Worm (Caenorhabditis elegans) whole organism, L4 larva: ENCODE data around the gene lec-11.
A peak's percentile ranks its signal among the peaks of the same experiment; 100 is the strongest.
"Not testable (repeated sequence)": the region's sequence is repeated elsewhere in the genome, so short reads cannot be mapped to it uniquely, and the experiment has no call there.

Source experiments
- F37D6.2 ChIP-seq: sonication (generic microtip); optimal IDR thresholded peaks from 2 replicates; lab custom pipeline; 2016; ENCODE audit warnings: mild to moderate bottlenecking, missing genetic modification characterization, missing compliant biosample characterization
- R02D3.7 ChIP-seq: fragments of 150-350 bp; sonication (generic microtip); optimal IDR thresholded peaks from 3 replicates; lab custom pipeline; 2014; ENCODE audit warnings: missing biosample characterization, missing genetic modification characterization
- T26A8.4 ChIP-seq: fragments of 200-800 bp; sonication (Bioruptor generic); IDR thresholded peaks from 2 replicates; pipeline ENCODE4 v1.3.6; 2022; ENCODE audit warnings: missing genetic modification characterization, missing compliant biosample characterization
- ama-1 ChIP-seq: fragments of 150-350 bp; optimal IDR thresholded peaks from 2 replicates; lab custom pipeline; 2014; ENCODE audit warnings: inconsistent platforms, mixed read lengths
- arid-1 ChIP-seq: fragments of 200-800 bp; sonication (Bioruptor generic); conservative IDR thresholded peaks from 2 replicates; pipeline ENCODE4 v1.3.6; 2022; ENCODE audit warnings: missing genetic modification reagents, missing genetic modification characterization, missing compliant biosample characterization
- ceh-62 ChIP-seq: sonication (generic microtip); optimal IDR thresholded peaks from 2 replicates; lab custom pipeline; 2017; ENCODE audit warnings: missing biosample characterization, missing genetic modification characterization
- cey-2 ChIP-seq: sonication (generic microtip); optimal IDR thresholded peaks from 3 replicates; lab custom pipeline; 2017; ENCODE audit warnings: missing genetic modification characterization, mild to moderate bottlenecking, missing compliant biosample characterization, antibody characterized with exemption, borderline replicate concordance; ENCODE audit not compliant: insufficient read depth
- daf-16 ChIP-seq, 3 experiments: sonication (generic microtip); optimal IDR thresholded peaks; 2 replicates each; lab custom pipeline; 2016 to 2017; ENCODE audit warnings: missing genetic modification characterization in 3 of 3, missing genetic modification reagents in 3 of 3, mild to moderate bottlenecking in 2 of 3, missing compliant biosample characterization in 2 of 3, missing biosample characterization in 1 of 3, moderate library complexity in 1 of 3
- dmd-8 ChIP-seq: fragments of 200-800 bp; sonication (Bioruptor generic); IDR thresholded peaks from 2 replicates; pipeline ENCODE4 v1.3.6; 2022; ENCODE audit warnings: missing genetic modification characterization, missing compliant biosample characterization
- dmd-9 ChIP-seq: fragments of 200-800 bp; sonication (Bioruptor generic); IDR thresholded peaks from 2 replicates; pipeline ENCODE4 v1.3.6; 2022; ENCODE audit warnings: missing genetic modification reagents, missing genetic modification characterization, missing compliant biosample characterization
- dpl-1 ChIP-seq: fragments of 150-350 bp; optimal IDR thresholded peaks from 2 replicates; lab custom pipeline; 2014; ENCODE audit warnings: missing biosample characterization, missing genetic modification reagents, missing genetic modification characterization
- dve-1 ChIP-seq: sonication (generic microtip); optimal IDR thresholded peaks from 2 replicates; lab custom pipeline; 2017; ENCODE audit warnings: antibody characterized with exemption, mild to moderate bottlenecking, missing genetic modification characterization, missing compliant biosample characterization; ENCODE audit not compliant: insufficient read depth
- egl-27 ChIP-seq: sonication (generic microtip); optimal IDR thresholded peaks from 3 replicates; lab custom pipeline; 2017; ENCODE audit warnings: missing biosample characterization, missing genetic modification reagents, missing genetic modification characterization
- gei-8 ChIP-seq: fragments of 200-800 bp; sonication (Bioruptor generic); optimal IDR thresholded peaks from 2 replicates; lab custom pipeline; 2018; ENCODE audit warnings: mild to moderate bottlenecking, missing genetic modification characterization, missing compliant biosample characterization
- hif-1 ChIP-seq, 2 experiments: sonication (generic microtip); optimal IDR thresholded peaks; 2 replicates each; lab custom pipeline; 2016 to 2017; ENCODE audit warnings: missing compliant biosample characterization in 2 of 2, missing genetic modification characterization in 2 of 2, missing genetic modification reagents in 2 of 2, missing genotype in 2 of 2, mild to moderate bottlenecking in 1 of 2
- hlh-30 ChIP-seq: sonication (generic microtip); optimal IDR thresholded peaks from 2 replicates; lab custom pipeline; 2017; ENCODE audit warnings: antibody characterized with exemption, mild to moderate bottlenecking, missing genetic modification characterization, missing compliant biosample characterization; ENCODE audit not compliant: insufficient read depth
- lim-7 ChIP-seq: fragments of 200-800 bp; sonication (Bioruptor generic); IDR thresholded peaks from 2 replicates; pipeline ENCODE4 v1.3.6; 2022; ENCODE audit warnings: missing genetic modification characterization, missing compliant biosample characterization
- lin-15B ChIP-seq: fragments of 150-350 bp; sonication (generic microtip); optimal IDR thresholded peaks from 3 replicates; lab custom pipeline; 2014; ENCODE audit warnings: missing biosample characterization, missing genetic modification characterization
- lin-38 ChIP-seq: fragments of 200-800 bp; sonication (Bioruptor generic); IDR thresholded peaks from 2 replicates; pipeline ENCODE4 v1.3.6; 2022; ENCODE audit warnings: missing genetic modification reagents, missing genetic modification characterization, missing compliant biosample characterization
- lsy-2 ChIP-seq, 2 experiments: fragments of 150-350 bp in 1 of 2; sonication (generic microtip) in 1 of 2; optimal IDR thresholded peaks; 2 replicates each; lab custom pipeline; 2014 to 2017; ENCODE audit warnings: missing biosample characterization in 2 of 2, missing genetic modification characterization in 2 of 2
- madf-5 ChIP-seq, 2 experiments: fragments of 200-800 bp; sonication (Bioruptor generic); IDR thresholded peaks; 2 replicates each; pipeline ENCODE4 v1.3.6; 2022; ENCODE audit warnings: missing compliant biosample characterization in 2 of 2, missing genetic modification characterization in 2 of 2
- madf-9 ChIP-seq: fragments of 200-800 bp; sonication (Bioruptor generic); conservative IDR thresholded peaks from 2 replicates; pipeline ENCODE4 v1.3.6; 2022; ENCODE audit warnings: missing genetic modification reagents, missing genetic modification characterization, missing compliant biosample characterization
- mdl-1 ChIP-seq, 2 experiments: fragments of 150-350 bp in 1 of 2; sonication (generic microtip) in 1 of 2; optimal IDR thresholded peaks; 2 replicates each; lab custom pipeline; 2014 to 2017; ENCODE audit warnings: missing biosample characterization in 2 of 2, missing genetic modification characterization in 2 of 2
- mxl-3 ChIP-seq: fragments of 200-800 bp; sonication (Bioruptor generic); optimal IDR thresholded peaks from 2 replicates; lab custom pipeline; 2018; ENCODE audit warnings: mild to moderate bottlenecking, missing genetic modification characterization, missing compliant biosample characterization
- nhr-102 ChIP-seq: sonication (generic microtip); optimal IDR thresholded peaks from 2 replicates; lab custom pipeline; 2016; ENCODE audit warnings: mild to moderate bottlenecking, missing genetic modification characterization, moderate library complexity, missing compliant biosample characterization
- nhr-111 ChIP-seq: fragments of 200-800 bp; sonication (Bioruptor generic); optimal IDR thresholded peaks from 2 replicates; lab custom pipeline; 2018; ENCODE audit warnings: mild to moderate bottlenecking, missing genetic modification characterization, missing compliant biosample characterization
- nhr-25 ChIP-seq: sonication (generic microtip); optimal IDR thresholded peaks from 2 replicates; lab custom pipeline; 2017; ENCODE audit warnings: missing genetic modification characterization, mild to moderate bottlenecking, missing compliant biosample characterization, antibody characterized with exemption, moderate library complexity, borderline replicate concordance; ENCODE audit not compliant: insufficient read depth
- nhr-28 ChIP-seq: fragments of 150-350 bp; optimal IDR thresholded peaks from 2 replicates; lab custom pipeline; 2014; ENCODE audit warnings: missing biosample characterization, missing genetic modification characterization
- nhr-42 ChIP-seq: fragments of 200-800 bp; sonication (Bioruptor generic); IDR thresholded peaks from 2 replicates; pipeline ENCODE4 v1.3.6; 2022; ENCODE audit warnings: missing genetic modification characterization, missing compliant biosample characterization
- pha-4 ChIP-seq, 2 experiments: fragments of 150-350 bp in 1 of 2; fragments of 200-800 bp in 1 of 2; sonication (Bioruptor generic) in 1 of 2; IDR thresholded peaks in 1 of 2; optimal IDR thresholded peaks in 1 of 2; 2 replicates each; pipeline versions ENCODE4 v1.3.6 to Lab custom; 2014 to 2022; ENCODE audit warnings: missing genetic modification characterization in 2 of 2, missing genetic modification reagents in 2 of 2, missing biosample characterization in 1 of 2, missing compliant biosample characterization in 1 of 2
- pqm-1 ChIP-seq: sonication (generic microtip); optimal IDR thresholded peaks from 2 replicates; lab custom pipeline; 2017; ENCODE audit warnings: missing biosample characterization, missing genetic modification characterization
- saeg-2 ChIP-seq: fragments of 200-800 bp; sonication (Bioruptor generic); IDR thresholded peaks from 2 replicates; pipeline ENCODE4 v1.3.6; 2022; ENCODE audit warnings: missing genetic modification reagents, missing genetic modification characterization, missing compliant biosample characterization
- sdz-12 ChIP-seq: fragments of 200-800 bp; sonication (Bioruptor generic); optimal IDR thresholded peaks from 2 replicates; lab custom pipeline; 2018; ENCODE audit warnings: mild to moderate bottlenecking, missing genetic modification characterization, missing compliant biosample characterization
- snpc-4 ChIP-seq: fragments of 150-350 bp; optimal IDR thresholded peaks from 2 replicates; lab custom pipeline; 2014; ENCODE audit warnings: missing biosample characterization, missing genetic modification characterization
- tra-1 ChIP-seq: fragments of 200-800 bp; sonication (Bioruptor generic); IDR thresholded peaks from 2 replicates; pipeline ENCODE4 v1.3.6; 2022; ENCODE audit warnings: missing genetic modification reagents, missing genetic modification characterization, missing compliant biosample characterization
- vab-7 ChIP-seq: fragments of 200-800 bp; sonication (Bioruptor generic); IDR thresholded peaks from 2 replicates; pipeline ENCODE4 v1.3.6; 2022; ENCODE audit warnings: missing genetic modification reagents, missing genetic modification characterization, missing compliant biosample characterization
- zip-11 ChIP-seq: fragments of 200-800 bp; sonication (Bioruptor generic); IDR thresholded peaks from 2 replicates; pipeline ENCODE4 v1.3.6; 2022; ENCODE audit warnings: missing genetic modification characterization, missing compliant biosample characterization

lec-11 gene

ce11 chrIV:6602376-6602775 is 12.4 kb upstream of the lec-11 start, which contains the start of gene F15B10.3:
TSS of gene F15B10.3 (plus strand) at chrIV:6602676.
- TF ChIP-seq gei-8 (GFP tag; lab: Kevin White, UChicago) (no peak), madf-5 (GFP tag; IDR thresholded peaks at IDR 0.05; lab: Robert Waterston, UW) (no peak), nhr-42 (GFP tag; lab: Robert Waterston, UW) (no peak), hif-1 (tag; optimal IDR thresholded peaks at IDR 0.05; lab: Kevin White, UChicago) (no peak), cey-2 (tag; lab: Kevin White, UChicago) (no peak), madf-9 (no peak), F37D6.2 (tag; lab: Kevin White, UChicago) (no peak), zip-11 (GFP tag; lab: Robert Waterston, UW) (no peak), dmd-8 (GFP tag; lab: Robert Waterston, UW) (no peak), lsy-2 (tag; optimal IDR thresholded peaks at IDR 0.05; lab: Kevin White, UChicago) (no peak), lin-15B (no peak), mxl-3 (GFP tag; lab: Kevin White, UChicago) (no peak), nhr-111 (GFP tag; lab: Kevin White, UChicago) (no peak), nhr-102 (no peak), dmd-9 (no peak)

ce11 chrIV:6601213-6601724 is 11.3 kb upstream of the lec-11 start, which contains the start of gene sup-36:
TSS of gene sup-36 (plus strand) at chrIV:6601674.
- TF ChIP-seq hlh-30 (tag; lab: Kevin White, UChicago): peak; percentile 71
- TF ChIP-seq nhr-28 (tag; lab: Kevin White, UChicago): peak; percentile 49
- TF ChIP-seq cey-2 (tag; lab: Kevin White, UChicago): no peak
- TF ChIP-seq dpl-1 (GFP tag; lab: Kevin White, UChicago): no peak
- no peak for TF ChIP-seq daf-16 (GFP tag; optimal IDR thresholded peaks at IDR 0.05; lab: Kevin White, UChicago)
- TF ChIP-seq daf-16 (tag; optimal IDR thresholded peaks at IDR 0.05; lab: Kevin White, UChicago): peak; percentile 48
- peak; percentile 33 for TF ChIP-seq dve-1 (tag; lab: Kevin White, UChicago)
- TF ChIP-seq pqm-1: peak; percentile 9

- TF ChIP-seq lin-38 (GFP tag; lab: Robert Waterston, UW) (no peak), snpc-4 (tag; lab: Kevin White, UChicago) (no peak), lin-15B (no peak), lim-7 (GFP tag; lab: Robert Waterston, UW) (no peak), saeg-2 (GFP tag; lab: Robert Waterston, UW) (no peak), vab-7 (no peak), egl-27 (no peak), ama-1 (lab: Kevin White, UChicago) (no peak), mdl-1 (tag; optimal IDR thresholded peaks at IDR 0.05; lab: Kevin White, UChicago) (no peak), ceh-62 (no peak), mxl-3 (GFP tag; lab: Kevin White, UChicago) (no peak), nhr-111 (GFP tag; lab: Kevin White, UChicago) (no peak), gei-8 (GFP tag; lab: Kevin White, UChicago) (no peak), dpl-1 (GFP tag; lab: Kevin White, UChicago) (no peak), T26A8.4 (GFP tag; lab: Robert Waterston, UW) (no peak), tra-1 (GFP tag; lab: Robert Waterston, UW) (no peak), R02D3.7 (tag; lab: Kevin White, UChicago) (no peak), arid-1 (GFP tag; lab: Robert Waterston, UW) (no peak)
Observed at ce11 chrIV:6599447-6599846, 9.5 kb upstream of the lec-11 start, which contains the start of gene F38A5.8. TSS of gene F38A5.8 (plus strand) at chrIV:6599747.

DNA sequence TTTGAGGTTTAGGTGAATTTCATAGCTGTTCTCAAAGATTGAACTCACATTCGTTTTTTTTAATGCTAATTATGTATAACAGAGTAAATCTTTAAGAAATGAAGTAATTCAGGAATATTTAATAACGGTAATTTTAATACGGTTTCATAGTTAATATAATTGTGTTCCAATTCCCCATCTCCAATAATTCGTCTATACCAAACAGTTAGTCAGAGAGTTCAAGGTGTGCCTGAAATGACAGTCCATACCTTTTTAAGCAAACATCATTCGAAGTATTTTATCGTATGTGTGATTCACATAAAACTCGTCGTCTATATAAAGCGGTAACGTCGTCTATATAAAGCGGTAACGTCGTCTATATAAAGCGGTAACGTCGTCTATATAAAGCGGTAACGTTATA is 8.8 kb upstream of the lec-11 start, which contains the start of gene nspb-5:
Gene nspb-5 (plus strand): TSS at position 301 of the 400 bp plus-strand sequence.
- TF ChIP-seq nhr-25 (tag; lab: Kevin White, UChicago); pha-4 (GFP tag; IDR thresholded peaks at IDR 0.05; lab: Robert Waterston, UW); pha-4 (tag; optimal IDR thresholded peaks at IDR 0.05; lab: Kevin White, UChicago); sdz-12 (GFP tag; lab: Kevin White, UChicago): not testable (repeated sequence)
